Fruit fly (Drosophila melanogaster): ENCODE measurements around the gene SelT.

The SelT gene

DNA sequence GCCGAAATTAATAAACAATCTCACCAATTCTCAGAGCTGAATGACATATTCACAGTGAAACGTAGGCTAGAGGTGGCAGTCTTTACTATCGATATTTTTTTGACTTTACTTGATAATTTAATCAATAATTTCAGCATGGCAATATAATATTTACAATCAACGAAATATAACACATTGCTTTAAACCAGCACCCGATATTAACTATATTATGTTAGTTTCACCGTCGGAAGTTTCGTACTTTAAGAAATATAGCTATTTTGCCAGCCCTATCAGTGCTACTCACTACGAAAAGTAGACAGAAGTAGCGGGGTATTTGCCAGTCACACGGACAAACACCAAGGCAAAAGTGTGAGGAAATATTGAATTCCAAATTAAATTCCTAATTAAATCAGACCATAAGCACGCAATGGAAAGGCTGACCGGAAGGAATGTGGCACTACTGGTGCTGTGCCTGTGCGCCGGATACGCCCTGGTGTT lies at the start of gene SelT, which contains the start of the genes CG31917 and Tfb5:
Gene SelT, plus strand, starts transcription at position 139 of the 477 bp plus-strand sequence.
Gene CG31917, minus strand, starts transcription at position 51 of the 477 bp plus-strand sequence.
Gene Tfb5, minus strand, starts transcription at position 51 of the 477 bp plus-strand sequence.
- peak; percentile 78 for TF ChIP-seq noc (tag; optimal IDR thresholded peaks at IDR 0.05)

DNA sequence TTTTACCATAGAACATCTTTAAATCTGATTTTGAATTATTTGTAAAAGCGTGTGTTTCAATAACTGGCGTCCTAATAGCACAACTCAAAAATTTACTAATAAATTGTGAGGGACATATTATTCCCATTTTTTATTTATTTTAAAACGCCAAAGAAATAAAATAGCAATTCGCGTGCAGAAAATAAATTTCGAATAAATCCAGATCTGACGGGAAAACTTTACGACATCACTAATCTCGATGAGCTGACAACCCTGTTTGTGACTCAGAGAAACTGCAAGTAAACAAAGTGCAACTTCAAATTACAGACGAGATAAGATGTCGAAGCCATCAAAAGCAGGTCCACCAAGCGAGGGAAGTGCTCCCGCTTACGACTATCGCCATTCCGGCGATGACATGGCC lies 45.3 kb upstream of the SelT start, which contains the start of gene CG34125:
Gene CG34125, plus strand, starts transcription at position 254 of the 400 bp plus-strand sequence.
- TF ChIP-seq noc (tag; optimal IDR thresholded peaks at IDR 0.05): no peak

DNA sequence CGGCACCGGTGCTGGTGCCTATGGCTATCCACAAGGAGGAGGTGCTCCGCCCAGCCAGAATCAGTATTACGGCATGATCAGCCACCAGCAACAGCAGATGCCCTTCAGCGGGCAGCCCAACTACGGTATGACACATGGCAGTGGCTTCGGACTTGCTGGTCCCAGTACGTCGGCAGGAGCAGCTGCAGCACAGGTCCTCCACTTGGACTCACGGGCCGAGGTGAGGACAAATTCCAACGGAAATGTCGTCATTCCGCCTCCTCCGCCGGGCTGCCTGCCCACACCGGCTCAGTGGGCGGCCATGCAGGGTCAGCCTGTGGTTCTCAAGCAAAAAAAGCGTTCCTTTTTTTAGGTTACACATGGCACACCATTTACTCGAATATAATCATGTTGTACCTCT lies 44.8 kb upstream of the SelT start:
- no peak for TF ChIP-seq noc (tag; optimal IDR thresholded peaks at IDR 0.05)

dm6 chr2L:4967511-4967910 lies 43.2 kb upstream of the SelT start, which contains the start of gene eIF3i:
eIF3i (minus strand) TSS chr2L:4967775.
- TF ChIP-seq noc (tag; optimal IDR thresholded peaks at IDR 0.05): no peak

DNA sequence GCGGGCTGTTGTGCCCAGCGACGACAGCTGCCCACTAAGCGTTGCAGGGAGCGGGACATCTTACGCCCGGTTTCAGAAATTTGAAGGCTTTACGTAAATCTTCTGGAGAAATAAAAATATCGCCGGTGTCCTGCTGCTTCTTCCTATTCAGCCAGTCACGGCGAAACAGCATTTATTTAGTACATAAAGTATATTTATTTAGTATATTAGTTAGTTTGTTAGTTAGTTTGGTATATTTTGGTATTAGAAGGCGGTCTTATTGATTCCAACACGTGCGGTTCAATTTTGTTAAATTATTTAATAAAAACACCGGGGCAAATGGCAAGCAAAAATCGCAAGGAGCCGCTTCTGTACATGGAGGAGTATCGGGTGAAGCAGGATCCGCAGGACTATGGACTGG lies 42.0 kb upstream of the SelT start, which contains the start of the genes Scox and Polr1C:
Gene Scox, minus strand, starts transcription at position 169 of the 400 bp plus-strand sequence.
Gene Polr1C, plus strand, starts transcription at position 238 of the 400 bp plus-strand sequence.
- TF ChIP-seq noc (tag; optimal IDR thresholded peaks at IDR 0.05): no peak

DNA sequence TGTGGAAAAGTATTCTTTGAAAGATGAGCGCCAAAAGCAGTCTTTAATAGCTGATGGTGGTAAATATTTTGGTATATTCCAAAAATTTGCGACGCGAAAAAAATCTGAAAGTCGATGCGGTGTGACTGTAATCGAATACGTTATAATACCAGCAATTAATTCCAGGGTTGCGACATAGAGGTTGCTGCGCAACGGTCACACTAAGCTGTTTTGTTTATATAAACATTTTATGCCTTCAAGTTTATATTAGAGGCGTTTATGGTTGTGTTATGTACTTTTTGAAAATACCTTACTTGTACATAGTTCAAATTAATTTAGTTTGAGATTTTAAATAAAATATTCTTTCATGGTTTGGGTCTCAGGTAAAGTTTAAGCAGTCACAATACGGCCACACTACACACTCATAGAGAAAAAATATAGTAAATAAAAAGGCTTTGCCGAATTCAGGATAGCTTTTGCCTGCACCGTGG lies 39.4 kb upstream of the SelT start, which contains the start of gene CG14043:
Gene CG14043, plus strand, starts transcription at position 374 of the 470 bp plus-strand sequence.
- no peak for TF ChIP-seq noc (tag; optimal IDR thresholded peaks at IDR 0.05)

DNA sequence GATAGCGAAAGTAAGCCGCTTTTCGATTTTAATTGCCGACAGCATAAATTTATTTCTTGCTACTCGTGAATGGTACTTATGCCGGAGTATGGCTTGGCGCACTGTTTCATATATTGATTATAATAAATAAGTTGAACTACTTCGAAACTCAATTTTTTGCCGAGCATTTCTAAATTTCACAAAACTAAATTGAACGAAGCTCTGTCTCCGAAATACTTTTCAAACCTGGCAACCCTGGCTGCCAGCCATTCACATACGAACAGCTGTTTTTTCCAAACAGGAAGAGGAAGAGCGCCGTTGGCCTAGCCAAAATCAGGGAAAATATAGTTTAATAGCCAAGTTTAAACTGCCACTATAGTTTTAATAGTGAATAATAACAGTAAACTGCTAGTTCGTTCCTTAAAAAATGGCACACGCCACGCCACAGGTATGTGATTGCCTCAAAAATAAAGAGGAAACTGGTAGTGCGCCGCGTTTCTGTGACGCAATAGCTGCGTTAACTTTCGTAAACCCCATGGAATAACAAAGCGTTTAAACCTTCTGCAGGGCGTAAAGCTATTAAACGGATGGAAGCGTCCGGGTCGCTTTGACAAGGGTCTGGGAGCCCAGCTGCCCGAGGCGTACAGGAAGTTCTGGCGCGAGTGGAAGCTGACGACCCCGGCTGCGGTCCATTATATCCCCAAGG lies 36.8 kb upstream of the SelT start, which contains the start of gene mRpL28:
Gene mRpL28, plus strand, starts transcription at position 246 of the 685 bp plus-strand sequence.
- no peak for TF ChIP-seq noc (tag; optimal IDR thresholded peaks at IDR 0.05)

DNA sequence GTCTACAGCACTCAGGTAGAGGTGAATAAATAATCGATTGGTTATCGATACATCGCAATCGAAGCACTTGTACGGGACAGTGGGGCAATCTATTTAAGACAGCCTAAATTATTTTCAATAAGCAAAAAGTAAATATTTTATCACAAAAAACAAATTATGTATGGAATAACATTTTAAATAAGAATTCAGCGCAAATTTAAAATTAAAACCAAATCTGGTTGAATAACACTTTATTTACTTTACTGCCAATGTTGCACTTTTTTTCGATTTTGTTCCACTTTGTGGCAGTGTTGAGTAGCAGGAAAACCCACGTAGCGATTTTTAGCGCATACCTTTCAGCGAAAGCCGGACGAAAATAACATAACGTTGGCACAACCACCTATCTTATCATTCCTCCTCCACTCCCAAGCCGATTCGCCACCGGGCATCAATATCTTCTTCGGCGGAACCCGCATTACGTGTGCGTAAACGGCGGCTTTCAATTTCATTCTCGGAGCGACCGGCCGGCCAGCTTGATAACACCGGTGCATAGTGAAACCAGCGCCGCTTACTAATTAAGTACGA lies 33.7 kb upstream of the SelT start, which contains the start of the genes Gmd and CG3792:
Gene Gmd, minus strand, starts transcription at position 36 of the 564 bp plus-strand sequence.
Gene CG3792, plus strand, starts transcription at position 325 of the 564 bp plus-strand sequence.
- peak; percentile 87 for TF ChIP-seq noc (tag; optimal IDR thresholded peaks at IDR 0.05)

dm6 chr2L:4979138-4979537 lies 31.6 kb upstream of the SelT start, which contains the start of gene CG8891:
CG8891 (minus strand) TSS chr2L:4979379.
- TF ChIP-seq noc (tag; optimal IDR thresholded peaks at IDR 0.05): no peak

- peak; percentile 98 for TF ChIP-seq noc (tag; optimal IDR thresholded peaks at IDR 0.05)
Observed at dm6 chr2L:4981278-4981966, 29.3 kb upstream of the SelT start, which contains the start of the genes CG8892 and CG34126. CG8892 (minus strand) TSS chr2L:4981592. CG34126 (plus strand) TSS chr2L:4981614.

dm6 chr2L:4982098-4982646 lies 28.6 kb upstream of the SelT start:
- TF ChIP-seq noc (tag; optimal IDR thresholded peaks at IDR 0.05): no peak

DNA sequence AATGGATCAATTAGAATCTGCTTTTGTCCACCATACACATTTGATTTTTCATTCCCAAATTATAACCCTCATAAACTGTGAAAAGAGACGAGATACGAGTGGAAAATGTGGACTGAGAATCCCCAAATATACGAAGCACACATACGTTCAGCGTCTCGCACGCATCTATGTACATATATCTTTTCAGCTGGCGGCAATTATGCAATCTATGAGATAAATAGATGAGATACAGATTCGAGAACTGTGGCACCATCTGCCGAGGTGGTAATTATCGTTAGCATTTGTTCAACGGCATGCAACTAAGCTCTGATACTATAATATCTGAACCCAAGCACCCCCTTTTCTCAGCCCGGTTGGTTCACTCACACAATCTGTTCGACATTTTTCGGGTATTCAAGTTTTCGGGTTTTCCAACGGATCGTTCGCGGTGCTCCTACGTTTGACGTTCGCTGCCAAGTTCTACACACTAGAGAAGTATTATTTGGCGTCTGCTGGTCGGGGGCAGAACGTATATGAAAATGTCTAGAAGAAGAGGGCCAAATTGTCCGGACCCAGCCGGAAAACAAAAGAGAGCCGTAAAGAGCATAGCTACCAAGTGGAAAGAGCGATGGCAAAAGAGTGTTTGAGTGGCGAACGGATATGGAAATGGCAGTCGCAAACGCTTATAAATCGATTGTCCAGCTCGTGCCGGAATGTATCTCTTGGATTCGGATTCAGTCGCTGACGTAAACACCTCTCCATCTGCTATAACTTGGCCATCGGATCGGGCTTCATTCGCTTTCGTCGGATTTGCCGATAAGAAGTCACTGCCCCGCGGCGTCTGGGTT lies 15.5 kb upstream of the SelT start:
- TF ChIP-seq noc (tag; optimal IDR thresholded peaks at IDR 0.05): no peak

DNA sequence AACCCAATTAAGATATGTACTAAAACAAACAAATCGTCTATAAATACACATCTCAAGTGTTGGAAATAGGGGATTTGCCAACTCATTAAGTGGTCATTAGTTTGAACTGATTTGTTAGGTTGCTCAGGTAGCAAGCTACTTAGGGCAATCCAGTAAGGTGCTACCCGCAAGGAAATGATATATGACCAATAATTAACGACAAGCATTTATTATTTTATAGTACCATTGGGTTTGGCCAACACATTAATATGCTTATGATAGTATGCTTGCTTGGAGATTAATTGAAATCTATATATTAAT lies 14.9 kb upstream of the SelT start:
- no peak for TF ChIP-seq noc (tag; optimal IDR thresholded peaks at IDR 0.05)

DNA sequence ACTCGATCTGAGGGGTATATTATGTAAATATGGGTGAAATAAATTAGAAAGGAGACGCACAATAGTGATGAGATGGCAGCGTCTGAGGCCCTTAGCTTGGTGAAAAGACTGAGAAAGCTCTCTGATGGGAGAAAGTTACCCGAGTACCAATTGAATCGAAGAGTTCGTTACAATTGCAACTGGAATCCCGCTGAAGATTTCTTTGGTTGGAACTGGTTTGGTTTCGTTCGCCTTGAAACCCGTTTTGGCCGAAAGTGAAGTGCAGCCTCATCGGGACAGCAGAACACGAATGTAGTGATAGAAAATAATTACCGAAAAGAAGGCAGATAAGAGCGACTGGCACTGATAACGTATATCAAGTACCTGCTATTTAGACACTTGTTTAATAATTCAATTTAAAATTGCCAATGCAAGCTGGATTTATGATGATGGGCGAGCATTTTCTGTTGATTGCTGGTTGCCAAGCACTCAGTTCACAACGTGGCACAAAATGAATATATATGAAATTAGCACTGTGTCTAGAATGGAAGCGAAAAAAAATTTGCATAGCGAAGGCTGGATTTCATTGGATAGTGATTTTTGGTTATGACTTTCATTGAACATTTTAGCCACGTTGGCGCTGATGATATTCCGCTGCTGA lies 14.3 kb upstream of the SelT start:
- TF ChIP-seq noc (tag; optimal IDR thresholded peaks at IDR 0.05): no peak

Data from whole organism, larva.